Worm (Caenorhabditis elegans) whole organism, mixed stage, embryonic: Measurements from ENCODE around the gene ucr-1.

ENCODE experiments used
- M03D4.4 ChIP-seq: sonication (generic microtip); optimal IDR thresholded peaks from 2 replicates; lab custom pipeline; 2017; ENCODE audit warnings: mild to moderate bottlenecking, missing genetic modification characterization, missing compliant biosample characterization
- bed-3 ChIP-seq: fragments of 200-800 bp; sonication (Bioruptor generic); optimal IDR thresholded peaks from 3 replicates; lab custom pipeline; 2018; ENCODE audit warnings: mild to moderate bottlenecking, missing genetic modification characterization, moderate library complexity, missing compliant biosample characterization
- blmp-1 ChIP-seq: fragments of 150-350 bp; optimal IDR thresholded peaks from 2 replicates; lab custom pipeline; 2014; ENCODE audit warnings: missing biosample characterization, missing genetic modification characterization
- ceh-39 ChIP-seq: fragments of 150-350 bp; optimal IDR thresholded peaks from 2 replicates; lab custom pipeline; 2014; ENCODE audit warnings: missing biosample characterization, missing genetic modification characterization
- ceh-43 ChIP-seq: fragments of 200-800 bp; sonication (Bioruptor generic); optimal IDR thresholded peaks from 2 replicates; lab custom pipeline; 2018; ENCODE audit warnings: mild to moderate bottlenecking, missing genetic modification characterization, moderate library complexity, missing compliant biosample characterization
- ceh-83 ChIP-seq: fragments of 200-800 bp; sonication (Bioruptor generic); optimal IDR thresholded peaks from 2 replicates; lab custom pipeline; 2018; ENCODE audit warnings: mild to moderate bottlenecking, missing genetic modification characterization, missing compliant biosample characterization
- ces-1 ChIP-seq: fragments of 150-350 bp; optimal IDR thresholded peaks from 2 replicates; lab custom pipeline; 2014; ENCODE audit warnings: missing biosample characterization, missing genetic modification reagents, missing genetic modification characterization
- cnd-1 ChIP-seq: fragments of 200-800 bp; sonication (Bioruptor generic); optimal IDR thresholded peaks from 2 replicates; lab custom pipeline; 2018; ENCODE audit warnings: mild to moderate bottlenecking, missing genetic modification characterization, missing compliant biosample characterization
- drap-1 ChIP-seq: fragments of 200-800 bp; sonication (Bioruptor generic); optimal IDR thresholded peaks from 3 replicates; lab custom pipeline; 2018; ENCODE audit warnings: mild to moderate bottlenecking, missing genetic modification characterization, missing compliant biosample characterization
- elt-1 ChIP-seq: sonication (generic microtip); optimal IDR thresholded peaks from 2 replicates; lab custom pipeline; 2017; ENCODE audit warnings: missing genetic modification characterization, mild to moderate bottlenecking, missing compliant biosample characterization, antibody characterized with exemption, moderate library complexity, borderline replicate concordance; ENCODE audit not compliant: insufficient read depth
- elt-3 ChIP-seq: fragments of 150-350 bp; optimal IDR thresholded peaks from 2 replicates; lab custom pipeline; 2014; ENCODE audit warnings: missing biosample characterization, missing genetic modification characterization
- flh-1 ChIP-seq: fragments of 200-800 bp; sonication (Bioruptor generic); optimal IDR thresholded peaks from 2 replicates; lab custom pipeline; 2018; ENCODE audit warnings: mild to moderate bottlenecking, missing genetic modification characterization, moderate library complexity, missing compliant biosample characterization
- ham-2 ChIP-seq: fragments of 200-800 bp; sonication (Bioruptor generic); optimal IDR thresholded peaks from 2 replicates; lab custom pipeline; 2018; ENCODE audit warnings: mild to moderate bottlenecking, missing genetic modification characterization, missing compliant biosample characterization
- hlh-1 ChIP-seq: fragments of 150-350 bp; optimal IDR thresholded peaks from 2 replicates; lab custom pipeline; 2014; ENCODE audit warnings: missing biosample characterization, missing genetic modification reagents, missing genetic modification characterization
- lin-13 ChIP-seq: fragments of 150-350 bp; optimal IDR thresholded peaks from 2 replicates; lab custom pipeline; 2014; ENCODE audit warnings: missing biosample characterization, missing genetic modification characterization
- lin-32 ChIP-seq: fragments of 200-800 bp; sonication (Bioruptor generic); optimal IDR thresholded peaks from 2 replicates; lab custom pipeline; 2018; ENCODE audit warnings: mild to moderate bottlenecking, missing genetic modification characterization, missing compliant biosample characterization
- lsy-2 ChIP-seq: fragments of 150-350 bp; optimal IDR thresholded peaks from 2 replicates; lab custom pipeline; 2014; ENCODE audit warnings: missing biosample characterization, missing genetic modification characterization
- mab-5 ChIP-seq: fragments of 150-350 bp; optimal IDR thresholded peaks from 2 replicates; lab custom pipeline; 2014; ENCODE audit warnings: missing biosample characterization, missing genetic modification characterization
- mep-1 ChIP-seq: fragments of 150-350 bp; optimal IDR thresholded peaks from 2 replicates; lab custom pipeline; 2017; ENCODE audit warnings: missing biosample characterization, missing genetic modification reagents, missing genetic modification characterization, inconsistent platforms
- mls-2 ChIP-seq: sonication (generic microtip); optimal IDR thresholded peaks from 2 replicates; lab custom pipeline; 2016; ENCODE audit warnings: mild to moderate bottlenecking, missing genetic modification characterization, moderate library complexity, missing compliant biosample characterization
- nhr-12 ChIP-seq: fragments of 150-350 bp; optimal IDR thresholded peaks from 2 replicates; lab custom pipeline; 2014; ENCODE audit warnings: missing biosample characterization, missing genetic modification characterization
- nhr-2 ChIP-seq: fragments of 150-350 bp; optimal IDR thresholded peaks from 2 replicates; lab custom pipeline; 2014; ENCODE audit warnings: missing biosample characterization, missing genetic modification characterization
- nhr-237 ChIP-seq: fragments of 150-350 bp; optimal IDR thresholded peaks from 2 replicates; lab custom pipeline; 2014; ENCODE audit warnings: missing biosample characterization, missing genetic modification characterization
- nhr-28 ChIP-seq: fragments of 150-350 bp; optimal IDR thresholded peaks from 2 replicates; lab custom pipeline; 2014; ENCODE audit warnings: missing biosample characterization, missing genetic modification characterization
- nhr-76 ChIP-seq: sonication (generic microtip); optimal IDR thresholded peaks from 2 replicates; lab custom pipeline; 2017; ENCODE audit warnings: missing biosample characterization, missing genetic modification characterization
- pha-4 ChIP-seq: fragments of 150-350 bp; optimal IDR thresholded peaks from 2 replicates; lab custom pipeline; 2018; ENCODE audit warnings: missing biosample characterization, missing genetic modification reagents, missing genetic modification characterization
- sem-2 ChIP-seq: fragments of 200-800 bp; sonication (Bioruptor generic); optimal IDR thresholded peaks from 2 replicates; lab custom pipeline; 2018; ENCODE audit warnings: mild to moderate bottlenecking, missing genetic modification characterization, missing compliant biosample characterization
- snpc-4 ChIP-seq: fragments of 150-350 bp; optimal IDR thresholded peaks from 2 replicates; lab custom pipeline; 2014; ENCODE audit warnings: missing biosample characterization, missing genetic modification characterization
- sptf-1 ChIP-seq: sonication (generic microtip); optimal IDR thresholded peaks from 2 replicates; lab custom pipeline; 2017; ENCODE audit warnings: mild to moderate bottlenecking, missing genetic modification characterization, moderate library complexity, missing compliant biosample characterization
- tbx-8 ChIP-seq: fragments of 200-800 bp; sonication (Bioruptor generic); optimal IDR thresholded peaks from 2 replicates; lab custom pipeline; 2018; ENCODE audit warnings: mild to moderate bottlenecking, missing genetic modification characterization, moderate library complexity, missing compliant biosample characterization
- unc-120 ChIP-seq: sonication (generic microtip); optimal IDR thresholded peaks from 2 replicates; lab custom pipeline; 2017; ENCODE audit warnings: missing genetic modification characterization, missing compliant biosample characterization; ENCODE audit not compliant: poor library complexity, severe bottlenecking
- unc-39 ChIP-seq: fragments of 150-350 bp; optimal IDR thresholded peaks from 2 replicates; lab custom pipeline; 2014; ENCODE audit warnings: missing biosample characterization, missing genetic modification characterization
- unc-62 ChIP-seq: fragments of 150-350 bp; optimal IDR thresholded peaks from 2 replicates; lab custom pipeline; 2014; ENCODE audit warnings: missing biosample characterization, missing genetic modification reagents, missing genetic modification characterization
- zip-8 ChIP-seq: fragments of 150-350 bp; optimal IDR thresholded peaks from 2 replicates; lab custom pipeline; 2014; ENCODE audit warnings: missing biosample characterization, missing genetic modification characterization
- ztf-11 ChIP-seq: fragments of 150-350 bp; optimal IDR thresholded peaks from 2 replicates; lab custom pipeline; 2014; ENCODE audit warnings: missing biosample characterization, missing genetic modification characterization

ucr-1 gene

DNA sequence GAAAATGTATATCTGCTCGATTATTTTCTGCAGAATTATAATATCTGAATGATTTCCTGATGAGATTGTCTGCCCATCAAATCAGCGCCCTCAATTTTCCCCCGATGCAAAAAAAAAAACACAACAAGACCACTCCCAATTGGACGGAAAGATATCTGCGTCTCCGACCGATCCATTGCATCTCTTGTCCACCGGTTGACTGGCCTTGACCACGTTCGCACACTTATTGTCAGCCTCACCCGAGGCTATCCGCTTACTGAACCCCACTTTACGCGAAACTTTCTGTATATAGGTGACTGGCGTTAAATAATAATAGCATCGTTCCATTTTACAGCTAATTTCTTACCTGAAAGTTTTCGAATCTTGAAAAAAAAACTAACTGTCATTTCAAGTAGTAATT is 2.4 kb downstream of the ucr-1 start:
- peak; percentile 48 for TF ChIP-seq ham-2 (GFP tag; lab: Kevin White, UChicago)
- peak; percentile 38 for TF ChIP-seq nhr-2 (tag; lab: Kevin White, UChicago)
- no peak for TF ChIP-seq unc-62 (GFP tag; lab: Kevin White, UChicago)
- no peak for TF ChIP-seq nhr-12
- no peak for TF ChIP-seq sptf-1 (tag; lab: Kevin White, UChicago)
- no peak for TF ChIP-seq zip-8 (tag; lab: Kevin White, UChicago)
- no peak for TF ChIP-seq elt-3 (tag; lab: Kevin White, UChicago)
- TF ChIP-seq unc-120 (tag; lab: Kevin White, UChicago): no peak
- no peak for TF ChIP-seq blmp-1 (tag; lab: Kevin White, UChicago)
- TF ChIP-seq nhr-237 (tag; lab: Kevin White, UChicago): no peak
- no peak for TF ChIP-seq bed-3 (GFP tag; lab: Kevin White, UChicago)
- no peak for TF ChIP-seq flh-1 (GFP tag; lab: Kevin White, UChicago)
- no peak for TF ChIP-seq nhr-28

DNA sequence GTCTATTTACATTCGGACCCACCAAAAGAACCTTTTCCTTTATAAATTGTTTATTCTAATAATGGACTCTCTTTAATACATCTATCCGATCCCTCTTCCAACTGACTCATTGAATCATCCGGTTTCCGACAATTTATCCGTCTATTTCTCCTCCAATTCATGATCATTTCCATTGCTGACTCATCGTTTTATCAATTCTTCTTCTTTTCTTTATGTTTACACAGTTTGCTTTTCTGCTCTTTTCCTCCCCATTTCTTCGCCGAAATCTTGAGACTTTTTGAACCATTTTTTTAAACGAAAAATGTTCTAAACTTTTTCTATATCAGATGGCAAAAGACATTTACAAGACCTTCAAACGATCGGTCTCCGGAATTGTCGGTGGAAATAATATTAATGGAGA is 3.5 kb downstream of the ucr-1 start, which contains the start of gene ced-6:
Gene ced-6 (plus strand): TSS at position 327 of the 400 bp plus-strand sequence.
- TF ChIP-seq mab-5 (tag; lab: Kevin White, UChicago) (no peak), elt-3 (tag; lab: Kevin White, UChicago) (no peak), ceh-83 (GFP tag; lab: Kevin White, UChicago) (no peak), mep-1 (tag; lab: Kevin White, UChicago) (no peak), elt-1 (no peak), lsy-2 (tag; lab: Kevin White, UChicago) (no peak), unc-39 (no peak), lin-32 (GFP tag; lab: Kevin White, UChicago) (no peak)
- TF ChIP-seq, all 35 proteins: peak for 0

DNA sequence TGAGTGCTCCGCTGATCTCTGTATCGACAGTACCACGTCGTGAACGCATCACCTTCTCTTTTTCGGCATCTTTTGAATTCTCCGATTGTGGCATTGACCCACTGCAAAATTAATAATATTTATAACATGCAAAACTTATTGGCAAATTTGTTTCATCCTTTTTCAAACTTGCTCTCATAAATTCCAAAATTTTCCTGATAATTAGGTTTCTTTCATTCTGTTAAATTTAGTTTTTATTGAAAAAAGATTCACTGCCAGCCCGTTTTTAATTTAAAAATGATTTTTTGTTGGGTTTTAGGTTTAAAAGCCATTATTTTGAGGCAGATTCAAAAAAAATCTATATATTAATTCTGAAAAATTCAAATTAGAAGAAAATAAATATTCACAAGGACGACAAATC is 8.0 kb downstream of the ucr-1 start, which contains the start of gene wdr-37:
Gene wdr-37 (minus strand): TSS at position 101 of the 400 bp plus-strand sequence.
- TF ChIP-seq nhr-12 (no peak), mls-2 (tag; lab: Kevin White, UChicago) (no peak), ceh-43 (GFP tag; lab: Kevin White, UChicago) (no peak), mab-5 (tag; lab: Kevin White, UChicago) (no peak), unc-39 (no peak), ceh-83 (GFP tag; lab: Kevin White, UChicago) (no peak), elt-3 (tag; lab: Kevin White, UChicago) (no peak), snpc-4 (tag; lab: Kevin White, UChicago) (no peak), M03D4.4 (tag; lab: Kevin White, UChicago) (no peak), unc-62 (GFP tag; lab: Kevin White, UChicago) (no peak), bed-3 (GFP tag; lab: Kevin White, UChicago) (no peak), sem-2 (GFP tag; lab: Kevin White, UChicago) (no peak), ceh-39 (no peak), elt-1 (no peak), ztf-11 (no peak), nhr-2 (tag; lab: Kevin White, UChicago) (no peak), nhr-28 (no peak), mep-1 (tag; lab: Kevin White, UChicago) (no peak), flh-1 (GFP tag; lab: Kevin White, UChicago) (no peak)
- TF ChIP-seq, all 35 proteins: peak for 0

- TF ChIP-seq drap-1 (peak; percentile 97), bed-3 (GFP tag; lab: Kevin White, UChicago) (peak; percentile 86), elt-1 (no peak), tbx-8 (GFP tag; lab: Kevin White, UChicago) (peak; percentile 96), nhr-76 (tag; lab: Kevin White, UChicago) (peak; percentile 47), ceh-43 (GFP tag; lab: Kevin White, UChicago) (peak; percentile 89), sem-2 (GFP tag; lab: Kevin White, UChicago) (peak; percentile 96), blmp-1 (tag; lab: Kevin White, UChicago) (no peak), cnd-1 (tag; lab: Kevin White, UChicago) (peak; percentile 97), M03D4.4 (tag; lab: Kevin White, UChicago) (peak; percentile 97), lin-13 (tag; lab: Kevin White, UChicago) (peak; percentile 87), elt-3 (tag; lab: Kevin White, UChicago) (no peak), pha-4 (tag; lab: Kevin White, UChicago) (peak; percentile 95), nhr-237 (tag; lab: Kevin White, UChicago) (peak; percentile 12), mls-2 (tag; lab: Kevin White, UChicago) (peak; percentile 97), unc-120 (tag; lab: Kevin White, UChicago) (peak; percentile 84), nhr-28 (peak; percentile 70), lsy-2 (tag; lab: Kevin White, UChicago) (peak; percentile 42), snpc-4 (tag; lab: Kevin White, UChicago) (no peak), unc-62 (GFP tag; lab: Kevin White, UChicago) (peak; percentile 30), ztf-11 (peak; percentile 70), lin-32 (GFP tag; lab: Kevin White, UChicago) (peak; percentile 94), ceh-83 (GFP tag; lab: Kevin White, UChicago) (peak; percentile 98), mab-5 (tag; lab: Kevin White, UChicago) (no peak), mep-1 (tag; lab: Kevin White, UChicago) (peak; percentile 47), sptf-1 (tag; lab: Kevin White, UChicago) (peak; percentile 96), nhr-12 (no peak), ham-2 (GFP tag; lab: Kevin White, UChicago) (peak; percentile 94), nhr-2 (tag; lab: Kevin White, UChicago) (no peak), zip-8 (tag; lab: Kevin White, UChicago) (no peak), ces-1 (GFP tag; lab: Kevin White, UChicago) (no peak), flh-1 (GFP tag; lab: Kevin White, UChicago) (peak; percentile 92), ceh-39 (no peak), unc-39 (peak; percentile 70), hlh-1 (tag; lab: Kevin White, UChicago) (peak; percentile 70)
Observed at ce11 chrIII:5601999-5602398, 10.1 kb downstream of the ucr-1 start.
